Fruit fly (Drosophila melanogaster) whole organism, wandering third instar larva: ENCODE data around the gene CG17991.

Experiments used
- HLH106 ChIP-seq: fragments of 200-800 bp; optimal IDR thresholded peaks from 3 replicates; lab custom pipeline; 2019; ENCODE audit warnings: missing biosample characterization, mild to moderate bottlenecking, missing genetic modification characterization, moderate library complexity
- OdsH ChIP-seq: fragments of 200-800 bp; sonication (Bioruptor generic); optimal IDR thresholded peaks from 2 replicates; lab custom pipeline; 2016; ENCODE audit warnings: missing biosample characterization, mild to moderate bottlenecking, missing genetic modification characterization
- dl ChIP-seq, 2 experiments: fragments of 175-275, 200-275 bp in 1 of 2; fragments of 200-275 bp in 1 of 2; sonication (Bioruptor generic); optimal IDR thresholded peaks; lab custom pipeline; 2018; ENCODE audit warnings: mild to moderate bottlenecking in 2 of 2, missing biosample characterization in 2 of 2, missing genetic modification characterization in 2 of 2, moderate library complexity in 2 of 2; ENCODE audit not compliant: partially characterized antibody in 2 of 2, insufficient read depth in 1 of 2
- h ChIP-seq: fragments of 200-800 bp; sonication (Bioruptor generic); optimal IDR thresholded peaks from 3 replicates; lab custom pipeline; 2016; ENCODE audit warnings: missing biosample characterization, mild to moderate bottlenecking, missing genetic modification characterization

DNA sequence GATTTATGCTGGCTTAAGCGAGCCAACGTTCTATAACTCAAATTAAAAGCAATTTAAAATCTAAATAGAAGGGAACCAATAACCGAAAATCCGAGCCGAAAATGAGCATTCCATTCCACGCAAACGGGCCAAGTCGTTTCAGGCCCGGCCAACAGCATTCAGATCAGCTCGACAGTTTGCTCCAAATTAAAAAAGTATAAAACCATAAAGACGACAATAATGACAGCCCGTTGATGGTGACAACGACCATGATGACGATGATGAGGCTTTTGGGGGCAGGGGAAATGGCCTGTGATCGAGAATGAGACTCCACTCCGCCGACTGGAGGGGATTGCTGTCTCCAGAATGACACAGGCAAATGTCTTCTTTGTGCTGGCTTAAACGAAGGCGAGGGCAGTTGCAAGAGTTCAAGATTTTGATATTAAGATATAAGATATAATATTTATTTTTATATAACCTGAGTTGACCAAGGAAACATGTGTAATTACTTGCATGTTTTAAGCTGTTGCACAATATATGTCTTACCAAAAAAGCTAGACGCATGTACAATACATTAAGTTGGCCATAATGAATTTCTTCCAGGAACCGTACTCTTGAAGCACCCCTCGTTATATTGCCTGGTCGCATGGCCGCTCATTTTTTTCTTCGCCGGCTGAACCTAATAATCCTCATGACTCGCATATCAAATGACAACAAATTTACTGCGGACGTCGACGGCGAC lies 36.2 kb upstream of the CG17991 start:
- peak; percentile 56 for TF ChIP-seq HLH106 (tag; lab: Kevin White, UChicago)
- peak; percentile 29 for TF ChIP-seq OdsH (GFP tag; lab: Kevin White, UChicago)
- no peak for TF ChIP-seq dl (GFP tag; optimal IDR thresholded peaks at IDR 0.05; lab: Kevin White, UChicago; ENCODE audit: insufficient read depth in 1 of 2, partially characterized antibody in 2 of 2)
- peak; percentile 19 for TF ChIP-seq h (GFP tag; lab: Kevin White, UChicago)
